Worm (Caenorhabditis elegans) whole organism, L4 larva: ENCODE data around the gene srw-86.
A peak's percentile ranks its signal among the peaks of the same experiment; 100 is the strongest.

ENCODE experiments used
- F26F4.8 ChIP-seq: fragments of 200-800 bp; sonication (Bioruptor generic); conservative IDR thresholded peaks from 2 replicates; pipeline ENCODE4 v1.3.6; 2022; ENCODE audit warnings: missing genetic modification characterization, missing compliant biosample characterization
- Y105C5A.15 ChIP-seq: fragments of 200-800 bp; sonication (Bioruptor generic); IDR thresholded peaks from 2 replicates; pipeline ENCODE4 v1.3.6; 2022; ENCODE audit warnings: missing genetic modification characterization, missing compliant biosample characterization
- ZK337.2 ChIP-seq: fragments of 200-800 bp; sonication (Bioruptor generic); IDR thresholded peaks from 2 replicates; pipeline ENCODE4 v1.3.6; 2022; ENCODE audit warnings: missing genetic modification reagents, missing genetic modification characterization, missing compliant biosample characterization
- aha-1 ChIP-seq: fragments of 150-350 bp; peaks from one replicate; lab custom pipeline; 2014; ENCODE audit warnings: missing biosample characterization, missing genetic modification characterization
- aly-2 ChIP-seq: sonication (generic microtip); optimal IDR thresholded peaks from 2 replicates; lab custom pipeline; 2018; ENCODE audit warnings: missing biosample characterization, missing genetic modification characterization
- attf-4 ChIP-seq: sonication (generic microtip); optimal IDR thresholded peaks from 3 replicates; lab custom pipeline; 2017; ENCODE audit warnings: missing biosample characterization, missing genetic modification characterization
- ceh-44 ChIP-seq: fragments of 200-800 bp; sonication (Bioruptor generic); IDR thresholded peaks from 2 replicates; pipeline ENCODE4 v1.3.6; 2022; ENCODE audit warnings: missing genetic modification reagents, missing genetic modification characterization, missing compliant biosample characterization
- ceh-62 ChIP-seq: sonication (generic microtip); optimal IDR thresholded peaks from 2 replicates; lab custom pipeline; 2017; ENCODE audit warnings: missing biosample characterization, missing genetic modification characterization
- daf-16 ChIP-seq, 3 experiments: sonication (generic microtip); optimal IDR thresholded peaks; 2 replicates each; lab custom pipeline; 2016 to 2017; ENCODE audit warnings: missing genetic modification characterization in 3 of 3, missing genetic modification reagents in 3 of 3, mild to moderate bottlenecking in 2 of 3, missing compliant biosample characterization in 2 of 3, missing biosample characterization in 1 of 3, moderate library complexity in 1 of 3
- dmd-6 ChIP-seq: fragments of 200-800 bp; sonication (Bioruptor generic); IDR thresholded peaks from 2 replicates; pipeline ENCODE4 v1.3.6; 2022; ENCODE audit warnings: missing genetic modification reagents, missing genetic modification characterization, missing compliant biosample characterization
- duxl-1 ChIP-seq: sonication (generic microtip); optimal IDR thresholded peaks from 2 replicates; lab custom pipeline; 2016; ENCODE audit warnings: mild to moderate bottlenecking, missing genetic modification characterization, moderate library complexity, missing compliant biosample characterization; ENCODE audit not compliant: poor library complexity
- dve-1 ChIP-seq: sonication (generic microtip); optimal IDR thresholded peaks from 2 replicates; lab custom pipeline; 2017; ENCODE audit warnings: antibody characterized with exemption, mild to moderate bottlenecking, missing genetic modification characterization, missing compliant biosample characterization; ENCODE audit not compliant: insufficient read depth
- egl-43 ChIP-seq: fragments of 200-800 bp; sonication (Bioruptor generic); IDR thresholded peaks from 2 replicates; pipeline ENCODE4 v1.3.6; 2022; ENCODE audit warnings: missing genetic modification reagents, missing genetic modification characterization, missing compliant biosample characterization
- hlh-11 ChIP-seq: fragments of 200-800 bp; sonication (Bioruptor generic); optimal IDR thresholded peaks from 2 replicates; lab custom pipeline; 2018; ENCODE audit warnings: mild to moderate bottlenecking, missing genetic modification characterization, missing compliant biosample characterization
- lim-7 ChIP-seq: fragments of 200-800 bp; sonication (Bioruptor generic); IDR thresholded peaks from 2 replicates; pipeline ENCODE4 v1.3.6; 2022; ENCODE audit warnings: missing genetic modification characterization, missing compliant biosample characterization
- lin-13 ChIP-seq: fragments of 150-350 bp; optimal IDR thresholded peaks from 2 replicates; lab custom pipeline; 2014; ENCODE audit warnings: missing biosample characterization, missing genetic modification reagents, missing genetic modification characterization
- lin-29 ChIP-seq: fragments of 200-800 bp; sonication (Bioruptor generic); IDR thresholded peaks from 2 replicates; pipeline ENCODE4 v1.3.6; 2022; ENCODE audit warnings: missing genetic modification reagents, missing genetic modification characterization, missing compliant biosample characterization
- lin-39 ChIP-seq: fragments of 150-350 bp; optimal IDR thresholded peaks from 2 replicates; lab custom pipeline; 2014; ENCODE audit warnings: missing biosample characterization, missing genetic modification reagents, missing genetic modification characterization
- nhr-10 ChIP-seq: fragments of 150-350 bp; optimal IDR thresholded peaks from 2 replicates; lab custom pipeline; 2014; ENCODE audit warnings: missing biosample characterization, missing genetic modification characterization
- nhr-25 ChIP-seq: sonication (generic microtip); optimal IDR thresholded peaks from 2 replicates; lab custom pipeline; 2017; ENCODE audit warnings: missing genetic modification characterization, mild to moderate bottlenecking, missing compliant biosample characterization, antibody characterized with exemption, moderate library complexity, borderline replicate concordance; ENCODE audit not compliant: insufficient read depth
- nhr-28 ChIP-seq: fragments of 150-350 bp; optimal IDR thresholded peaks from 2 replicates; lab custom pipeline; 2014; ENCODE audit warnings: missing biosample characterization, missing genetic modification characterization
- nhr-41 ChIP-seq: fragments of 200-800 bp; sonication (Bioruptor generic); IDR thresholded peaks from 2 replicates; pipeline ENCODE4 v1.3.6; 2022; ENCODE audit warnings: missing genetic modification reagents, missing genetic modification characterization, missing compliant biosample characterization
- nhr-6 ChIP-seq: fragments of 150-350 bp; optimal IDR thresholded peaks from 2 replicates; lab custom pipeline; 2014; ENCODE audit warnings: missing biosample characterization, missing genetic modification characterization
- pha-4 ChIP-seq, 2 experiments: fragments of 150-350 bp in 1 of 2; fragments of 200-800 bp in 1 of 2; sonication (Bioruptor generic) in 1 of 2; IDR thresholded peaks in 1 of 2; optimal IDR thresholded peaks in 1 of 2; 2 replicates each; pipeline versions ENCODE4 v1.3.6 to Lab custom; 2014 to 2022; ENCODE audit warnings: missing genetic modification characterization in 2 of 2, missing genetic modification reagents in 2 of 2, missing biosample characterization in 1 of 2, missing compliant biosample characterization in 1 of 2
- php-3 ChIP-seq: fragments of 200-800 bp; sonication (Bioruptor generic); IDR thresholded peaks from 2 replicates; pipeline ENCODE4 v1.3.6; 2022; ENCODE audit warnings: missing genetic modification reagents, missing genetic modification characterization, missing compliant biosample characterization
- pqm-1 ChIP-seq: sonication (generic microtip); optimal IDR thresholded peaks from 2 replicates; lab custom pipeline; 2017; ENCODE audit warnings: missing biosample characterization, missing genetic modification characterization
- unc-39 ChIP-seq: sonication (generic microtip); optimal IDR thresholded peaks from 2 replicates; lab custom pipeline; 2017; ENCODE audit warnings: missing biosample characterization, missing genetic modification characterization
- unc-62 ChIP-seq, 3 experiments: fragments of 150-350 bp in 1 of 3; sonication (generic microtip); optimal IDR thresholded peaks in 2 of 3; peaks in 1 of 3; 1 replicate in 1 of 3; 2 replicates in 2 of 3; lab custom pipeline; 2014 to 2017; ENCODE audit warnings: missing biosample characterization in 3 of 3, missing genetic modification characterization in 3 of 3, missing genetic modification reagents in 3 of 3, missing genotype in 1 of 3
- vab-7 ChIP-seq: fragments of 200-800 bp; sonication (Bioruptor generic); IDR thresholded peaks from 2 replicates; pipeline ENCODE4 v1.3.6; 2022; ENCODE audit warnings: missing genetic modification reagents, missing genetic modification characterization, missing compliant biosample characterization

The srw-86 gene

ce11 chrV:19419301-19419700, 18.8 kb upstream of the srw-86 start:
- TF ChIP-seq nhr-28 (tag; lab: Kevin White, UChicago) (peak; percentile 6), php-3 (GFP tag; lab: Robert Waterston, UW) (peak; percentile 94)

ce11 chrV:19417836-19418235, 17.3 kb upstream of the srw-86 start, which contains the start of gene C25F9.15:
TSS of gene C25F9.15 (plus strand) at chrV:19418136.
- TF ChIP-seq pqm-1 (tag; lab: Kevin White, UChicago) (peak; percentile 34), dve-1 (tag; lab: Kevin White, UChicago) (peak; percentile 30), nhr-28 (tag; lab: Kevin White, UChicago) (peak; percentile 30), lin-39 (tag; lab: Kevin White, UChicago) (no peak), unc-62 (GFP tag; optimal IDR thresholded peaks at IDR 0.05 in 1 of 2; lab: Kevin White, UChicago) (no peak), unc-62 (tag; optimal IDR thresholded peaks at IDR 0.05; lab: Kevin White, UChicago) (no peak), Y105C5A.15 (no peak)
- TF ChIP-seq, all 104 proteins: peak for 3

- TF ChIP-seq nhr-28 (tag; lab: Kevin White, UChicago) (peak; percentile 20), nhr-10 (no peak), unc-62 (GFP tag; optimal IDR thresholded peaks at IDR 0.05 in 1 of 2; lab: Kevin White, UChicago) (peak in 1 of 2 experiments; percentile 29), unc-62 (tag; optimal IDR thresholded peaks at IDR 0.05; lab: Kevin White, UChicago) (no peak), pqm-1 (tag; lab: Kevin White, UChicago) (peak; percentile 41), unc-39 (tag; lab: Kevin White, UChicago) (no peak), dmd-6 (peak; percentile 36; the same call in 1 of the 2 replicates), daf-16 (GFP tag; optimal IDR thresholded peaks at IDR 0.05; lab: Kevin White, UChicago) (no peak), daf-16 (tag; optimal IDR thresholded peaks at IDR 0.05; lab: Kevin White, UChicago) (peak; percentile 27)
Observed at ce11 chrV:19416475-19416874, 16.0 kb upstream of the srw-86 start, which contains the start of the genes C25F9.4 and C25F9.9. TSS of gene C25F9.4 (minus strand) at chrV:19416575. TSS of gene C25F9.9 (plus strand) at chrV:19416611.

- no peak for TF ChIP-seq F26F4.8 (GFP tag; lab: Robert Waterston, UW)
- peak; percentile 48 for TF ChIP-seq hlh-11
- peak; percentile 87 for TF ChIP-seq pqm-1 (tag; lab: Kevin White, UChicago)
- peak; percentile 53; the same call in 1 of the 2 replicates for TF ChIP-seq dmd-6
- no peak for TF ChIP-seq daf-16 (GFP tag; optimal IDR thresholded peaks at IDR 0.05; lab: Kevin White, UChicago)
- TF ChIP-seq daf-16 (tag; optimal IDR thresholded peaks at IDR 0.05; lab: Kevin White, UChicago): peak; percentile 66
- TF ChIP-seq ZK337.2 (GFP tag; lab: Robert Waterston, UW): no peak
- no peak for TF ChIP-seq ceh-62 (tag; lab: Kevin White, UChicago)
- TF ChIP-seq dve-1 (tag; lab: Kevin White, UChicago): peak; percentile 56
- no peak for TF ChIP-seq aly-2 (tag; lab: Kevin White, UChicago)
- TF ChIP-seq duxl-1 (tag; lab: Kevin White, UChicago): peak; percentile 12
- TF ChIP-seq nhr-28 (tag; lab: Kevin White, UChicago): peak; percentile 47
Observed at ce11 chrV:19410663-19411062, 10.1 kb upstream of the srw-86 start, which contains the start of gene C25F9.5. TSS of gene C25F9.5 (minus strand) at chrV:19410857.

DNA sequence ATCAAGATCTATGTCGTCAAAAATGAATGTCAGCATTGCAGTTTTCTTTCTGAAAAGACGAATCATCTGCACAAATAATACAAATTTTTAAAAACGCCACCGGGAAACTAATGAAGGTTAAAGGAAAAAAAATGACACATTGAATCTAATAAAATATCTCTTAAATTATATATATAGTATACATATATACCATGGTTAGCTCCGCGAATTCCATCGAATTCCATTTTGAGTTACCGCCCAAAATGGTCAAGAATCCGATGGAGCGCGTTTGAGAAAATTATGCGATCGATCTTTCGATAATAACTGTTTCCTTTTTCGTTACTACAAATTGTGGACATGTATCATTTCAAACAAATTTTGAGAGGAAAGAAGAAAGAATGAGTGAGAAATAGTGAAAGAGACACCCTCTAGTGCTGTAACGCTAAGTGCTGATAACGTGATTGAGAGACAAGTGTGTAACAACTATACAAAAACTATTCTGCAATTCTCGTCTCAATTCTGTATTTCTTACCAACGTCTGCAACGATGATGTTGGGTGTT, 4.8 kb upstream of the srw-86 start, which contains the start of the genes C25F9.6 and C25F9.10:
C25F9.6 (minus strand) TSS at position 51 of the 540 bp plus-strand sequence.
C25F9.10 (plus strand) TSS at position 454 of the 540 bp plus-strand sequence.
- TF ChIP-seq lin-13 (no peak), dmd-6 (peak; percentile 55), egl-43 (GFP tag; lab: Robert Waterston, UW) (no peak), unc-62 (GFP tag; optimal IDR thresholded peaks at IDR 0.05 in 1 of 2; lab: Kevin White, UChicago) (peak in 1 of 2 experiments; percentile 2), unc-62 (tag; optimal IDR thresholded peaks at IDR 0.05; lab: Kevin White, UChicago) (no peak), nhr-28 (tag; lab: Kevin White, UChicago) (peak; percentile 63), hlh-11 (peak; percentile 28), lin-29 (GFP tag; lab: Robert Waterston, UW) (no peak), pqm-1 (tag; lab: Kevin White, UChicago) (peak; percentile 62), aha-1 (tag; lab: Kevin White, UChicago) (peak; percentile 39), daf-16 (GFP tag; optimal IDR thresholded peaks at IDR 0.05; lab: Kevin White, UChicago) (no peak), daf-16 (tag; optimal IDR thresholded peaks at IDR 0.05; lab: Kevin White, UChicago) (peak; percentile 65), dve-1 (tag; lab: Kevin White, UChicago) (peak; percentile 18), lim-7 (GFP tag; lab: Robert Waterston, UW) (no peak), attf-4 (tag; lab: Kevin White, UChicago) (no peak)

DNA sequence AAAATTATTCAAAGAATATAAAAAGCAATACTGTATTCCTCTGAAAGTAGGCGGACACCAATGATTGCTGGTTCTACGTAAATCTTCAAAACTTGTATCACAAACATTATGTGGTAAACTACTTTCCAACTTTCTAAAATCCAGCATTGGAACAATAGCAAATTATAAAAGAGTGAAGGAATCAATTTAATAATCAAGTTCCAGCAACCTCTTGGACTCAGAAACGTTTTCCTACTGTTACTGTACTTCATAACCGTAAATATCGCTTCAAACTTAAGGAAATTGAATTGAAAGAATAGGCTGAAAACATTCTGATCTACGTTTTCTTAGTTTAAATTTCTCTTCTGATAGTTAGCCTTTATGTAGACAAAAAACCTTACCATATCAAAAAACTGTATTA, 3.1 kb upstream of the srw-86 start:
- TF ChIP-seq nhr-41 (GFP tag; lab: Robert Waterston, UW) (no peak), nhr-6 (tag; lab: Kevin White, UChicago) (no peak), vab-7 (GFP tag; lab: Robert Waterston, UW) (no peak), aha-1 (tag; lab: Kevin White, UChicago) (peak; percentile 60), dve-1 (tag; lab: Kevin White, UChicago) (no peak), pha-4 (GFP tag; IDR thresholded peaks at IDR 0.05; lab: Robert Waterston, UW) (no peak), pha-4 (tag; optimal IDR thresholded peaks at IDR 0.05; lab: Kevin White, UChicago) (no peak), nhr-25 (no peak), ceh-44 (GFP tag; lab: Robert Waterston, UW) (no peak)
